Worm (Caenorhabditis elegans) whole organism, young adult: ENCODE data around the gene elmd-1.

Experiments used
- B0336.3 ChIP-seq: fragments of 200-800 bp; sonication (Bioruptor generic); IDR thresholded peaks from 2 replicates; pipeline ENCODE4 v1.3.6; 2022; ENCODE audit warnings: missing genetic modification characterization, missing compliant biosample characterization
- C06A6.2 ChIP-seq: fragments of 200-800 bp; sonication (Bioruptor generic); conservative IDR thresholded peaks from 2 replicates; pipeline ENCODE4 v1.3.6; 2022; ENCODE audit warnings: missing genetic modification characterization, missing compliant biosample characterization
- D2030.7 ChIP-seq: fragments of 200-800 bp; sonication (Bioruptor generic); IDR thresholded peaks from 2 replicates; pipeline ENCODE4 v1.3.6; 2022; ENCODE audit warnings: missing genetic modification reagents, missing genetic modification characterization, missing compliant biosample characterization
- F23B12.7 ChIP-seq: sonication (generic microtip); optimal IDR thresholded peaks from 2 replicates; lab custom pipeline; 2017; ENCODE audit warnings: missing genetic modification characterization, mild to moderate bottlenecking, missing compliant biosample characterization, antibody characterized with exemption, moderate library complexity; ENCODE audit not compliant: insufficient read depth
- F33H1.4 ChIP-seq: fragments of 200-800 bp; sonication (Bioruptor generic); IDR thresholded peaks from 2 replicates; pipeline ENCODE4 v1.3.6; 2022; ENCODE audit warnings: missing genetic modification reagents, missing genetic modification characterization, missing compliant biosample characterization
- T07F8.4 ChIP-seq: sonication (generic microtip); optimal IDR thresholded peaks from 2 replicates; lab custom pipeline; 2016; ENCODE audit warnings: mild to moderate bottlenecking, missing genetic modification characterization, moderate library complexity, missing compliant biosample characterization
- T26A5.8 ChIP-seq: sonication (generic microtip); optimal IDR thresholded peaks from 2 replicates; lab custom pipeline; 2016; ENCODE audit warnings: missing genetic modification characterization, missing compliant biosample characterization
- Y53F4B.3 ChIP-seq: fragments of 200-800 bp; sonication (Bioruptor generic); IDR thresholded peaks from 2 replicates; pipeline ENCODE4 v1.3.6; 2022; ENCODE audit warnings: missing genetic modification reagents, missing genetic modification characterization, missing compliant biosample characterization
- Y53G8AR.9 ChIP-seq: fragments of 200-800 bp; sonication (Bioruptor generic); conservative IDR thresholded peaks from 2 replicates; pipeline ENCODE4 v1.3.6; 2022; ENCODE audit warnings: missing genetic modification reagents, missing genetic modification characterization, missing compliant biosample characterization
- Y56A3A.18 ChIP-seq: fragments of 200-800 bp; sonication (Bioruptor generic); IDR thresholded peaks from 2 replicates; pipeline ENCODE4 v1.3.6; 2022; ENCODE audit warnings: missing genetic modification reagents, missing genetic modification characterization, missing compliant biosample characterization
- ZK185.1 ChIP-seq: sonication (generic microtip); optimal IDR thresholded peaks from 2 replicates; lab custom pipeline; 2016; ENCODE audit warnings: mild to moderate bottlenecking, missing genetic modification characterization, missing compliant biosample characterization; ENCODE audit not compliant: poor library complexity, severe bottlenecking
- aptf-3 ChIP-seq: fragments of 200-800 bp; sonication (Bioruptor generic); IDR thresholded peaks from 2 replicates; pipeline ENCODE4 v1.3.6; 2022; ENCODE audit warnings: missing genetic modification characterization, missing compliant biosample characterization
- atf-7 ChIP-seq: sonication (generic microtip); optimal IDR thresholded peaks from 2 replicates; lab custom pipeline; 2017; ENCODE audit warnings: mild to moderate bottlenecking, missing genetic modification characterization, missing compliant biosample characterization
- attf-3 ChIP-seq: fragments of 200-800 bp; sonication (Bioruptor generic); conservative IDR thresholded peaks from 2 replicates; pipeline ENCODE4 v1.3.6; 2022; ENCODE audit warnings: missing genetic modification reagents, missing genetic modification characterization, missing compliant biosample characterization
- cebp-1 ChIP-seq, 2 experiments: fragments of 200-800 bp in 1 of 2; sonication (Bioruptor generic) in 1 of 2; sonication (generic microtip) in 1 of 2; IDR thresholded peaks in 1 of 2; optimal IDR thresholded peaks in 1 of 2; 2 replicates each; pipeline versions ENCODE4 v1.3.6 to Lab custom; 2017 to 2022; ENCODE audit warnings: missing compliant biosample characterization in 2 of 2, missing genetic modification characterization in 2 of 2, mild to moderate bottlenecking in 1 of 2, missing genetic modification reagents in 1 of 2, moderate library complexity in 1 of 2
- cebp-2 ChIP-seq: fragments of 200-800 bp; sonication (Bioruptor generic); IDR thresholded peaks from 2 replicates; pipeline ENCODE4 v1.3.6; 2022; ENCODE audit warnings: missing genetic modification characterization, missing compliant biosample characterization
- dox-1 ChIP-seq: fragments of 200-800 bp; sonication (Bioruptor generic); IDR thresholded peaks from 2 replicates; pipeline ENCODE4 v1.3.6; 2022; ENCODE audit warnings: missing genetic modification reagents, missing genetic modification characterization, missing compliant biosample characterization
- ekl-4 ChIP-seq: fragments of 200-800 bp; sonication (Bioruptor generic); IDR thresholded peaks from 2 replicates; pipeline ENCODE4 v1.3.6; 2022; ENCODE audit warnings: missing genetic modification reagents, missing genetic modification characterization, missing compliant biosample characterization
- fkh-3 ChIP-seq: sonication (generic microtip); optimal IDR thresholded peaks from 2 replicates; lab custom pipeline; 2016; ENCODE audit warnings: mild to moderate bottlenecking, missing genetic modification characterization, missing compliant biosample characterization
- him-1 ChIP-seq: sonication (generic microtip); optimal IDR thresholded peaks from 2 replicates; lab custom pipeline; 2016; ENCODE audit warnings: missing genotype, missing genetic modification reagents, missing genetic modification characterization, missing compliant biosample characterization
- hlh-26 ChIP-seq: fragments of 200-800 bp; sonication (Bioruptor generic); conservative IDR thresholded peaks from 2 replicates; pipeline ENCODE4 v1.3.6; 2022; ENCODE audit warnings: missing genetic modification reagents, missing genetic modification characterization, missing compliant biosample characterization
- lag-1 ChIP-seq: fragments of 200-800 bp; sonication (Bioruptor generic); IDR thresholded peaks from 2 replicates; pipeline ENCODE4 v1.3.6; 2022; ENCODE audit warnings: missing genetic modification reagents, missing genetic modification characterization, missing compliant biosample characterization
- let-526 ChIP-seq: fragments of 200-800 bp; sonication (Bioruptor generic); IDR thresholded peaks from 2 replicates; pipeline ENCODE4 v1.3.6; 2022; ENCODE audit warnings: missing genetic modification reagents, missing genetic modification characterization, missing compliant biosample characterization
- lin-26 ChIP-seq: fragments of 200-800 bp; sonication (Bioruptor generic); IDR thresholded peaks from 2 replicates; pipeline ENCODE4 v1.3.6; 2022; ENCODE audit warnings: missing genetic modification reagents, missing genetic modification characterization, missing compliant biosample characterization
- lin-54 ChIP-seq: fragments of 200-800 bp; sonication (Bioruptor generic); optimal IDR thresholded peaks from 2 replicates; lab custom pipeline; 2018; ENCODE audit warnings: mild to moderate bottlenecking, missing genetic modification characterization, missing compliant biosample characterization
- lir-1 ChIP-seq: fragments of 200-800 bp; sonication (Bioruptor generic); conservative IDR thresholded peaks from 2 replicates; pipeline ENCODE4 v1.3.6; 2022; ENCODE audit warnings: missing genetic modification reagents, missing genetic modification characterization, missing compliant biosample characterization
- madf-6 ChIP-seq: fragments of 200-800 bp; sonication (Bioruptor generic); IDR thresholded peaks from 2 replicates; pipeline ENCODE4 v1.3.6; 2022; ENCODE audit warnings: missing genetic modification reagents, missing genetic modification characterization, missing compliant biosample characterization
- mcd-1 ChIP-seq: fragments of 200-800 bp; sonication (Bioruptor generic); IDR thresholded peaks from 2 replicates; pipeline ENCODE4 v1.3.6; 2022; ENCODE audit warnings: missing genetic modification reagents, missing genetic modification characterization, missing compliant biosample characterization
- mel-28 ChIP-seq: sonication (generic microtip); optimal IDR thresholded peaks from 2 replicates; lab custom pipeline; 2016; ENCODE audit warnings: borderline replicate concordance, mild to moderate bottlenecking, missing genetic modification characterization, missing compliant biosample characterization
- nfya-2 ChIP-seq: fragments of 200-800 bp; sonication (Bioruptor generic); IDR thresholded peaks from 2 replicates; pipeline ENCODE4 v1.3.6; 2022; ENCODE audit warnings: missing genetic modification reagents, missing genetic modification characterization, missing compliant biosample characterization
- nfyb-1 ChIP-seq: fragments of 200-800 bp; sonication (Bioruptor generic); IDR thresholded peaks from 2 replicates; pipeline ENCODE4 v1.3.6; 2022; ENCODE audit warnings: missing genetic modification reagents, missing genetic modification characterization, missing compliant biosample characterization
- pbrm-1 ChIP-seq: fragments of 200-800 bp; sonication (Bioruptor generic); IDR thresholded peaks from 2 replicates; pipeline ENCODE4 v1.3.6; 2022; ENCODE audit warnings: missing genetic modification reagents, missing genetic modification characterization, missing compliant biosample characterization
- rcor-1 ChIP-seq: fragments of 200-800 bp; sonication (Bioruptor generic); IDR thresholded peaks from 2 replicates; pipeline ENCODE4 v1.3.6; 2022; ENCODE audit warnings: missing genetic modification reagents, missing genetic modification characterization, missing compliant biosample characterization
- rpc-1 ChIP-seq, 2 experiments: fragments of 150-350 bp in 1 of 2; sonication (generic microtip) in 1 of 2; optimal IDR thresholded peaks; 2 replicates each; lab custom pipeline; 2014 to 2018; ENCODE audit warnings: missing biosample characterization in 1 of 2, missing genetic modification characterization in 1 of 2, missing genetic modification reagents in 1 of 2, missing genotype in 1 of 2
- snpc-1.3 ChIP-seq: sonication (generic microtip); optimal IDR thresholded peaks from 2 replicates; lab custom pipeline; 2017; ENCODE audit warnings: missing genetic modification characterization, mild to moderate bottlenecking, missing compliant biosample characterization, antibody characterized with exemption, moderate library complexity, missing genotype, missing genetic modification reagents; ENCODE audit not compliant: insufficient read depth
- snpc-3.4 ChIP-seq: sonication (generic microtip); optimal IDR thresholded peaks from 2 replicates; lab custom pipeline; 2017; ENCODE audit warnings: missing genetic modification characterization, mild to moderate bottlenecking, missing compliant biosample characterization, antibody characterized with exemption, moderate library complexity, missing genotype, missing genetic modification reagents
- snpc-4 ChIP-seq, 5 experiments: fragments of 150-350 bp in 1 of 5; sonication (generic microtip) in 4 of 5; optimal IDR thresholded peaks; 2 replicates each; lab custom pipeline; 2014 to 2018; ENCODE audit warnings: missing genetic modification characterization in 5 of 5, missing biosample characterization in 3 of 5, antibody characterized with exemption in 2 of 5, mild to moderate bottlenecking in 2 of 5, missing compliant biosample characterization in 2 of 5, missing genotype in 2 of 5, moderate library complexity in 2 of 5, missing genetic modification reagents in 1 of 5
- tbp1 ChIP-seq: fragments of 200-800 bp; sonication (Bioruptor generic); optimal IDR thresholded peaks from 2 replicates; lab custom pipeline; 2018; ENCODE audit warnings: mild to moderate bottlenecking, missing genetic modification characterization, missing compliant biosample characterization
- unc-130 ChIP-seq: sonication (generic microtip); optimal IDR thresholded peaks from 2 replicates; lab custom pipeline; 2016; ENCODE audit warnings: missing genetic modification reagents, missing genetic modification characterization, missing compliant biosample characterization
- zfh-2 ChIP-seq: fragments of 200-800 bp; sonication (Bioruptor generic); conservative IDR thresholded peaks from 2 replicates; pipeline ENCODE4 v1.3.6; 2022; ENCODE audit warnings: missing genetic modification reagents, missing genetic modification characterization, missing compliant biosample characterization
- zim-3 ChIP-seq: sonication (generic microtip); optimal IDR thresholded peaks from 2 replicates; lab custom pipeline; 2017; ENCODE audit warnings: mild to moderate bottlenecking, missing genetic modification characterization, moderate library complexity, missing compliant biosample characterization

elmd-1 gene

DNA sequence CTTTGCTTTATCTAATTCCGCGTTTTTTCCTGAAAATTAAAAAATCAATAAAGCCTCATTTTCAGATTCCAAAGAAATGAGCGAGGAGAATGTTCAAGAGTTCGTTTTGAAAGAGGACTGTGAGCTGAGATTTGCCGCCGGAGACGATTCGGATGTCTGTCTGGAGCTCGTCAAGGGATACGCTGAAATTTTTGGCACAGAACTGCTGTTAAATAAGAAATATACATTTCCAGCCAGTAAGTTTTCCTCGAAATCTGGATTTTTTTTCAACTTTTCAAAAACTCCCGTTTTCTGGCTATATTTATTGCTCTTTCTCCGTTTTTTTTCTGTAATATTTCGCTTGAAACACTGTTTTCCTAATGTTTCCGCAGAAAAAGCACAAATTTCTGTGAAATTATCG, 8.0 kb downstream of the elmd-1 start, which contains the start of gene clpf-1:
TSS of gene clpf-1 (plus strand) at position 66 of the 400 bp plus-strand sequence.
- TF ChIP-seq snpc-3.4 (tag; lab: Kevin White, UChicago): peak; percentile 14
- no peak for TF ChIP-seq F23B12.7
- TF ChIP-seq mel-28 (tag; lab: Kevin White, UChicago): no peak
- peak; percentile 9; the same call in 1 of the 2 replicates for TF ChIP-seq rcor-1 (GFP tag; lab: Robert Waterston, UW)
- TF ChIP-seq ekl-4 (GFP tag; lab: Robert Waterston, UW): 0 out of 2 replicates have a peak, but pooled peaks have one; percentile 26
- 0 out of 2 replicates have a peak, but pooled peaks have one; percentile 20 for TF ChIP-seq mcd-1 (GFP tag; lab: Robert Waterston, UW)
- TF ChIP-seq snpc-4 (GFP tag; optimal IDR thresholded peaks at IDR 0.05; lab: Kevin White, UChicago): no peak
- TF ChIP-seq snpc-4 (tag; optimal IDR thresholded peaks at IDR 0.05; lab: Kevin White, UChicago): peak in 1 of 4 experiments; percentile 19
- TF ChIP-seq madf-6 (GFP tag; lab: Robert Waterston, UW): peak; percentile 48
- TF ChIP-seq lin-54 (GFP tag; lab: Kevin White, UChicago): peak; percentile 24
- no peak for TF ChIP-seq let-526 (GFP tag; lab: Robert Waterston, UW)

DNA sequence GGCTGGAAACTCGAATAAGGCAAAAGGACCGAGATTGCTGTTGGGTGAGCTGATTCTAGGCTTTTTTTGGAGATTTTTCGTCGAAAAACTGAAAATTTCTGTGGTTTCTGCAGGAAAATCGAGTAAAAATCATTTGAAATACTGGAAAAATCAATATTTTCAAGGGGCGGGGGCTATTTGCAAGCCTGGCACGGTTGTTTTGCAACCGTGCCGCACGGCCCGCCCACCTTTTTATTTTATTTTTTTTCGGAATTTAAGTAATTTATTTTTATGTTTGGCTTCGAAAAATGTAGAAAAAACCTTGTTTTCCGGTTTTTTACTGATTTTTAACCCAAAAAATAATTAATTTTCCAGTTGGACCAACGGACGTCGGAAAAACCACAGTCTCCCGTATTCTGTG, 8.8 kb downstream of the elmd-1 start:
- TF ChIP-seq nfyb-1 (GFP tag; lab: Robert Waterston, UW) (no peak), D2030.7 (peak; percentile 36; the same call in 1 of the 2 replicates), hlh-26 (no peak), madf-6 (GFP tag; lab: Robert Waterston, UW) (peak; percentile 66; the same call in 1 of the 2 replicates), cebp-1 (GFP tag; IDR thresholded peaks at IDR 0.05; lab: Robert Waterston, UW) (no peak), cebp-1 (tag; optimal IDR thresholded peaks at IDR 0.05; lab: Kevin White, UChicago) (peak; percentile 6), dox-1 (GFP tag; lab: Robert Waterston, UW) (peak; percentile 63), zim-3 (no peak), mcd-1 (GFP tag; lab: Robert Waterston, UW) (peak; percentile 36; the same call in 1 of the 2 replicates), snpc-1.3 (tag; lab: Kevin White, UChicago) (peak; percentile 53), rpc-1 (optimal IDR thresholded peaks at IDR 0.05; lab: Kevin White, UChicago) (peak; percentile 11), rpc-1 (tag; optimal IDR thresholded peaks at IDR 0.05; lab: Kevin White, UChicago) (no peak), zfh-2 (GFP tag; lab: Robert Waterston, UW) (0 out of 2 replicates have a peak, but pooled peaks have one; percentile 15), F33H1.4 (peak; percentile 56)

DNA sequence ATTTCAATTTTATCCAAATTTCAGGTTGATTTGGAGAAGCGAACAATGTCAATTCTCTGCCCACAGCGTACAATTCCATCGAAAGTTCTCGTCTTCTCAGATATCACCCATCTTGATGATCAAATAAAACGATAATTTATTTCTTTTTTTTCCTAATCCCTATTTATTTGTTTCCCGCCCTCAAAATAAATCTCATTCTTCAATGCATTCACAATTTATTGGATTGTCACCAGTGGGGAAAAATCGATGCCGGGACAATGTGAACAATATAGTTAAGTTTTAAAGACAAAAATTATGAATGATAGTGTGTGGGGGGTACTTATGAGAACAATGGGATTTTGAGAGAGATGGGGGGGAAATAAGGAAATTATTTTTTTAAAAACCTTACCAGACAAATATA, 10.7 kb downstream of the elmd-1 start:
- TF ChIP-seq T26A5.8: no peak
- TF ChIP-seq Y56A3A.18 (GFP tag; lab: Robert Waterston, UW): no peak
- no peak for TF ChIP-seq mcd-1 (GFP tag; lab: Robert Waterston, UW)
- peak; percentile 42; the same call in 1 of the 2 replicates for TF ChIP-seq madf-6 (GFP tag; lab: Robert Waterston, UW)
- TF ChIP-seq fkh-3 (tag; lab: Kevin White, UChicago): no peak
- 0 out of 2 replicates have a peak, but pooled peaks have one; percentile 64 for TF ChIP-seq nfya-2
- TF ChIP-seq Y53G8AR.9 (GFP tag; lab: Robert Waterston, UW): peak; percentile 73
- no peak for TF ChIP-seq ZK185.1 (tag; lab: Kevin White, UChicago)
- no peak for TF ChIP-seq attf-3
- no peak for TF ChIP-seq pbrm-1 (GFP tag; lab: Robert Waterston, UW)
- no peak for TF ChIP-seq aptf-3
- TF ChIP-seq cebp-2 (GFP tag; lab: Robert Waterston, UW): no peak
- peak; percentile 28 for TF ChIP-seq unc-130 (GFP tag; lab: Kevin White, UChicago)
- TF ChIP-seq lin-54 (GFP tag; lab: Kevin White, UChicago): no peak
- TF ChIP-seq snpc-4 (GFP tag; optimal IDR thresholded peaks at IDR 0.05; lab: Kevin White, UChicago): no peak
- no peak for TF ChIP-seq snpc-4 (tag; optimal IDR thresholded peaks at IDR 0.05; lab: Kevin White, UChicago)
- TF ChIP-seq atf-7 (tag; lab: Kevin White, UChicago): no peak
- TF ChIP-seq lag-1 (GFP tag; lab: Robert Waterston, UW): no peak
- no peak for TF ChIP-seq lir-1 (GFP tag; lab: Robert Waterston, UW)
- no peak for TF ChIP-seq Y53F4B.3
- no peak for TF ChIP-seq zfh-2 (GFP tag; lab: Robert Waterston, UW)
- TF ChIP-seq B0336.3: peak; percentile 59; the same call in 1 of the 2 replicates
- no peak for TF ChIP-seq rpc-1 (optimal IDR thresholded peaks at IDR 0.05; lab: Kevin White, UChicago)
- TF ChIP-seq rpc-1 (tag; optimal IDR thresholded peaks at IDR 0.05; lab: Kevin White, UChicago): no peak
- TF ChIP-seq C06A6.2 (GFP tag; lab: Robert Waterston, UW): no peak
- no peak for TF ChIP-seq T07F8.4 (tag; lab: Kevin White, UChicago)
- TF ChIP-seq him-1 (tag; lab: Kevin White, UChicago): peak; percentile 38
- peak; percentile 12 for TF ChIP-seq tbp1 (GFP tag; lab: Kevin White, UChicago)
- no peak for TF ChIP-seq hlh-26
- TF ChIP-seq lin-26 (GFP tag; lab: Robert Waterston, UW): 0 out of 2 replicates have a peak, but pooled peaks have one; percentile 59
